Fruit fly (Drosophila melanogaster) whole organism, pupa: ENCODE measurements around the gene ru.
"Not testable (repeated sequence)": the region's sequence is repeated elsewhere in the genome, so short reads cannot be mapped to it uniquely, and the experiment has no call there.

Experiments used
- CG14655 ChIP-seq: fragments of 200-800 bp; sonication (Bioruptor generic); optimal IDR thresholded peaks from 3 replicates; lab custom pipeline; 2017; ENCODE audit warnings: mild to moderate bottlenecking, missing biosample characterization, missing genetic modification reagents, missing genetic modification characterization
- CG15710 ChIP-seq: fragments of 200-800 bp; sonication (Bioruptor generic); optimal IDR thresholded peaks from 2 replicates; lab custom pipeline; 2018; ENCODE audit warnings: missing biosample characterization, mild to moderate bottlenecking, missing genetic modification characterization, moderate library complexity
- CG4496 ChIP-seq: fragments of 200-800 bp; sonication (Bioruptor generic); IDR thresholded peaks from 3 replicates; pipeline ENCODE4 v1.3.6; 2022; ENCODE audit warnings: missing biosample characterization, missing genetic modification characterization
- D1 ChIP-seq: fragments of 200-800 bp; sonication (Bioruptor generic); optimal IDR thresholded peaks from 2 replicates; lab custom pipeline; 2018; ENCODE audit warnings: missing biosample characterization, mild to moderate bottlenecking, missing genetic modification characterization, moderate library complexity
- EcR ChIP-seq: fragments of 200-800 bp; sonication (Bioruptor generic); optimal IDR thresholded peaks from 3 replicates; lab custom pipeline; 2019; ENCODE audit warnings: missing biosample characterization, missing genetic modification characterization, mild to moderate bottlenecking, moderate library complexity, missing genetic modification reagents
- Pif1B ChIP-seq: fragments of 200-800 bp; sonication (Bioruptor generic); optimal IDR thresholded peaks from 3 replicates; lab custom pipeline; 2016; ENCODE audit warnings: missing biosample characterization, missing genetic modification characterization
- fd96Ca ChIP-seq: fragments of 200-800 bp; sonication (Bioruptor generic); IDR thresholded peaks from 3 replicates; pipeline ENCODE4 v1.3.6; 2022; ENCODE audit warnings: missing biosample characterization, missing genetic modification characterization
- rn ChIP-seq: fragments of 200-800 bp; sonication (Bioruptor generic); IDR thresholded peaks from 2 replicates; pipeline ENCODE4 v1.3.6; 2022; ENCODE audit warnings: missing biosample characterization, missing genetic modification characterization

DNA sequence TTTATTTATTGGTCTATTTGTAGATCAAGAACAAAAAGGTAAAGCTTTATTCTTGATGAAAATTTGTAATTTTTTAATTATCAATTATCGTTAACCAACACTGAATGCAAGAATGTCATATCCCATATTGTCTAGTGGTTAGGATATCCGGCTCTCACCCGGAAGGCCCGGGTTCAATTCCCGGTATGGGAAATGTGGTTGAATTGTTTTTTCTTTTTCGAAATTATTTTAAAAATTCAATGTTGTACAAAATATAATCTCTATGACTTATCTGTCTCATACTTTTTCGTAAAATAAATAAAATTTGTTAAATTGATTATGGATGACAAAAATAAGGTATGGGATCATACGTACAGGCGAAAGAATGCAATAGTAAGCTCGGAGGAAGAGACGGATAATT is 27.9 kb downstream of the ru start, which contains the start of gene CG32320:
- not testable (repeated sequence) for TF ChIP-seq CG15710 (tag; lab: Kevin White, UChicago); EcR (GFP tag; lab: Kevin White, UChicago); Pif1B (GFP tag; lab: Kevin White, UChicago); D1 (tag; lab: Kevin White, UChicago); CG14655 (GFP tag; lab: Kevin White, UChicago); fd96Ca (GFP tag; lab: Robert Waterston, UW); rn (GFP tag; lab: Robert Waterston, UW); CG4496 (GFP tag; lab: Robert Waterston, UW)
